Fruit fly (Drosophila melanogaster) Kc167 (cell line): ENCODE results near the gene Smg5.

Experiments
- Myc ChIP-seq: fragments of >200 bp; optimal IDR thresholded peaks from 2 replicates; lab custom pipeline; 2017; ENCODE audit warnings: missing external identifiers
- Sin3A ChIP-seq: fragments of >200 bp; optimal IDR thresholded peaks from 2 replicates; lab custom pipeline; 2018; ENCODE audit warnings: missing external identifiers
- h ChIP-seq: fragments of >200 bp; optimal IDR thresholded peaks from 3 replicates; lab custom pipeline; 2018; ENCODE audit warnings: missing external identifiers
- insv ChIP-seq: fragments of >200 bp; optimal IDR thresholded peaks from 3 replicates; lab custom pipeline; 2018; ENCODE audit warnings: missing external identifiers
- psq ChIP-seq: fragments of >200 bp; optimal IDR thresholded peaks from 2 replicates; lab custom pipeline; 2017; ENCODE audit warnings: missing external identifiers
- ttk ChIP-seq: sonication (Bioruptor generic); optimal IDR thresholded peaks from 2 replicates; lab custom pipeline; 2017; ENCODE audit warnings: missing external identifiers

Gene Smg5

DNA sequence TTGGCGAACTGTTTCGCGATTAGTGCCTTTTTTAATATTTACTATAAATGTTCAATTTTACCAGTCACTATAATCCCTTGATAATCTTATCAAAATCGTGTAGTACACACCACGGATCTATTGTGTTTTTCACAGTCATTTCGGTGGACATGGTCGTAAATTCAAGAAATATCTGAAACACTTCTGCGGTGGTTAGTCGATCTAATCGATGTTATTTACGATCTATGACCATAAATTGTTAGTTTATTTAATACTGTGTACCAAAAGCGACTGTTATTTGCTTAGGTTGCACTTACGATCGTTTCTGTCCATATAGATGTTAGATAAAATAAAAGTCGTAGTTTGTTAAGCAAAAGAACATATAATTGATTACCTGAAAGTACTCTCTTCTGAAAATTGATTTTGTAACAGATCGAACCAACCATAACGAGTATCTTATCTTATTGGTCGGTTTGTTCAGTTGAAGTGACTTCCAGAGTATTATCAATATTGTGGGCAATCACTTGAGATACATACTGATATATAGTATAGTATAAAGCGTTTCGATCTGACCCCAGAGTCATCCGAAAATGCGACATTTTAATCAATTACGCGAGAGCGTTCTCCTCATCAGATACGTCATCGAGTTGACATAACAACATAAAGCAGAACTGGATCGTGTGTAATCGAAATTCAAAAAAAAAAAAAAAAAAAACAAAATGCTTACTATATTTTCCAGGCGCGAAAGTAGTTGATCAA is 1.6 kb upstream of the Smg5 start:
- TF ChIP-seq insv (lab: Kevin White, UChicago) (no peak), Sin3A (lab: Kevin White, UChicago) (no peak), Myc (no peak), h (lab: Kevin White, UChicago) (no peak), ttk (lab: Kevin White, UChicago) (no peak), psq (lab: Kevin White, UChicago) (no peak)

DNA sequence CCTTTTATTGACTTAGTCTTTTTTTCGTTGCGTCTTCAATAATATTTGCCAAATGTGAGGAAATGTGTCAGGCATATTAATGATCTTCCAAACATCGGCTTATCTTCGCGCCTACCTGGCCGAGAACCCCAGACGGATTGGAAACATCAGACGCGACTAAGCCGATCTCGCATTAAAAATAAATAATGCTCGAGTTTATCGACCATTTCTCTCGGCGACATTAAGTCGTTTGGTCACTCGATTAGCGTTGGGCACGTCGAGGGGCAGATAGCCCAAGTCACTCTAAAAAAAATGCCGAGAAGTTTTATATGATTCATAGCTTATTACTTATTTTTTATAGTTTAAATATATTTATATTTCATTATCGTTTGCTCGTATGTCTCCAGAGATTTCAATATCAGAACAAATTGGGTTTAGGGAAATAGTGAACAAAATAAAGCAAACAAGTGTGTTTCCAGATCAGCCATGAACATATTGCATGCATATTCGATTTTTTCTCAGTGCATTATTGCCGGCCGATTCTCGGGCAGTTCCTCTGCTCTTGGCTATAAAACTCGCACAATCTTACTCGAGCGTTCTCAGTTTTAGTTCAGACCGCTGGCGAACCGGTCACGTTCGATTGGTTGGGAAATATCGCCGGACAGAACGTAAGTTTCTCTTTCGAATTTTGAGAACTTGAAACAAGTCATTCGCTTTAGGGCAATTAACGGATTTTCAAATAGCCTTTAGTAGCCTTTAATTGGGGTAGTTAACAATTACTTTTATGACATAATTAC is 799 bp upstream of the Smg5 start, which contains the start of gene Ance:
Ance (plus strand) TSS at position 574 of the 776 bp plus-strand sequence.
- TF ChIP-seq h (lab: Kevin White, UChicago) (no peak), Myc (no peak), ttk (lab: Kevin White, UChicago) (no peak), psq (lab: Kevin White, UChicago) (no peak), insv (lab: Kevin White, UChicago) (no peak), Sin3A (lab: Kevin White, UChicago) (no peak)

DNA sequence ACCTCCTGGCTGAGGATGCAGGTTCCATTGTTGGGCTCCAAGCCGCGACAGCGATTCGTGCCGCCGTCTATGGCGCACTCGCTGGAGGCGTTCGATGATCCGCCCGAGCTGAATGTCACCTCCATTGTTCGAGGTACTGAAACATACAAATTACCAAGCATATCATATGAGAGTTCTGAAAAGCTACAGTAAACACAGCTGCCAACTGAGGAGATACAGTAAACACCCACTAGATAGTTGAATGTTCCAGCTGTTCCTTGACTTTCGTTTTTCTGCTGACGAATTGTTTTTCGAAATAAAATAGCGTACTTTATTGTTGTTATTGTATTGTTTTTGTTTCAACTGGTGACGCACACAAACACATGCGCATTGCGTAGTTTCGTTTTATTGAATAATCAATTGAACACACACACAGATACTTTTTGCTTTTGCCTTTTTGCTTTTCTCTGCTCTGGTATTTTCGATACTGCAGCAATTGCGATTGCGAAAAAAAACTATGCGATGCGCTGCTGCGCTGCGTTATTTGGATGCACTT is 598 bp downstream of the Smg5 start:
- TF ChIP-seq psq (lab: Kevin White, UChicago): no peak

DNA sequence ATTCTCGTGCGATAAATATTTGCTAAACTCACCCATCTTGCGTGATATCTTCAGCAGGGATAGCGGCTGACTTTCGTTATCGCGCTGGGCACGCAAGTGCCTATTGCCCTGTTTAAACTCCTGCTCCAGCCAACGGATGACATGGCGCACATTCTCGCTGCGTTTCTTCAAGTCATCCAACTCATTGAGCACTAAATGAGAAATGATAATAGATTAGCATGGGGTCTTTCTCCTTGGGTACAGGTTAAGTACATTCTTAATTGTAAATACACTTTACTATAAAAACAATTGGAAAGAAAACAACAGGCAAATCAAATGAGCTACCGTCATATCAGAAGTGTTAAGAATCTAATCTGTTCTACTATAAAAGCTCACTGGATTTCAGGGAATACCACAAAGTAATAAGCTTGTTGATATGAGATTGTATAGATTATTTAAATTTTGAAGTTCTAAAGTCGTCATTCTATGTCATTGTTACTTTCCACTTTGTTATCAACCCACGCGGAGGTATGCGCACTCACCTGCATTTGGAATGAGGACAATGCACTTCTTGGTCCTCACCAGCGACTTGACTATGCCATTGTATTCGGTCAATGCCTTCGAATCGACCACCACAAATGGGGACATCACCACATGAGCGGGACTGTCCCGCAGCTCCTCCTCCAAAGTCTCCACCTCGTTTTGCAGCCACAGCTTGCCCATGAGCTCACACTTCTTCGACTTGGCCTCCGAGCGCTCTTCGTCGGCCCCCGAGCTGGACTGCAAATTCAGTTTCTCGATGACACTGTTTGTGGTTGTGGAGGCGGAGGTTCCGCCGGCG is 4.1 kb downstream of the Smg5 start:
- no peak for TF ChIP-seq ttk (lab: Kevin White, UChicago)
- TF ChIP-seq insv (lab: Kevin White, UChicago): no peak
- no peak for TF ChIP-seq Sin3A (lab: Kevin White, UChicago)
- TF ChIP-seq Myc: no peak
- TF ChIP-seq psq (lab: Kevin White, UChicago): no peak
- no peak for TF ChIP-seq h (lab: Kevin White, UChicago)

DNA sequence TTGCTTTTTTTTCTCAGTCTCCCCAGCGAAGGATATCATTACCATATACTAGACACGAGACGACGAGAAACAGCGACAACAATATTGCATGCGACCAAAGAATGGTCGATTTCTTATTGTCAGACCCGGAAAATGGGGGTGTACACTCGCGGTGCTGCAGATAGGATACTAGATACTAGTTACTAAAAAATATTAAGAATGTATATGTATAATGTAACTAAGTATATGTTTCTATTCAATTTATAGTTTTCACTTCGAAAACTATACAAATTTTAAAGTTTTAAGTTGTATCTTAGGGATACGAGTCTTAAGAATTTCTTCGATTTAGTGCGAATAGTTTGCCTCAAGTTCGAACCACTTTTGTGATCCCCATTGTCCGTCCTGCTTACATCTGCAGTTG is 11.0 kb downstream of the Smg5 start:
- TF ChIP-seq ttk (lab: Kevin White, UChicago) (no peak), Myc (no peak), h (lab: Kevin White, UChicago) (no peak), insv (lab: Kevin White, UChicago) (no peak)

DNA sequence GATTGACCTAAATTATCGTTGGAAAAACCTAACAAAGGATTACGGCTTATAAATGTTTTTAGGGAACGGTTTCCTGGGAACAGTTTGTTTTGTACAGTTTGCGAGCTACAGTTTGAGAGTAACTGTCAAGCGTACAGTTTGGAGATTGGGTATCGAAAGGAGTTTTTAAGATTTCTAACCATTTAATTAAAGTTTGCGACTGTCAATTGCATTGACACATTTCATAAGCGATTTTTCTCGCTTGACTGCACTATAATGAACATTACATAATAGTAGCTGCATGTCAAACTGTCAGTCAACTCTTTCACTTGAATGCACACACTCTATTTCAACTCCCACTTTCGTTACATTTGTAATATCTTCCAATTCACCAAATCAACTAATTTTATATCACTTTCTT is 11.6 kb downstream of the Smg5 start:
- TF ChIP-seq h (lab: Kevin White, UChicago) (no peak), ttk (lab: Kevin White, UChicago) (no peak), psq (lab: Kevin White, UChicago) (no peak), insv (lab: Kevin White, UChicago) (no peak), Sin3A (lab: Kevin White, UChicago) (no peak), Myc (no peak)

DNA sequence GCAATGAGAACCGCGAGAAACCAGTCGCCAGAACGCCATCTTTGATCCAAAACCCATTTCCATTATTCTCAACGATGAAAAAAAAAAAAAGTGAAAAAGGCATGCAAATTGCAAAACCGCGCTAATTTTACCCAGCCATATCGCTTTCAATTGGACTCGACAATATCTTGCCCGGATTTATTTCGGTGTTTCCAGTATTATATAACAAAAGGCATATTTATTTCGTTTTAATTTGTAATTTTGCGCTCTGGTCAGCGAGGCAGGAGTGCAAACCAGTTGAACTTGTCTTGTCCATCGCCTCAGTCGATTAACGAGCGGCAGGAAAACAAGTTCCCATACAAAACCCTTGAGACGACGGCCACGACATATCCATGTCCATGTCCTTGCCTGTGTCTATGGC is 14.5 kb downstream of the Smg5 start:
- TF ChIP-seq psq (lab: Kevin White, UChicago): no peak
- no peak for TF ChIP-seq ttk (lab: Kevin White, UChicago)
- TF ChIP-seq Sin3A (lab: Kevin White, UChicago): no peak
- TF ChIP-seq insv (lab: Kevin White, UChicago): no peak
- TF ChIP-seq Myc: no peak

DNA sequence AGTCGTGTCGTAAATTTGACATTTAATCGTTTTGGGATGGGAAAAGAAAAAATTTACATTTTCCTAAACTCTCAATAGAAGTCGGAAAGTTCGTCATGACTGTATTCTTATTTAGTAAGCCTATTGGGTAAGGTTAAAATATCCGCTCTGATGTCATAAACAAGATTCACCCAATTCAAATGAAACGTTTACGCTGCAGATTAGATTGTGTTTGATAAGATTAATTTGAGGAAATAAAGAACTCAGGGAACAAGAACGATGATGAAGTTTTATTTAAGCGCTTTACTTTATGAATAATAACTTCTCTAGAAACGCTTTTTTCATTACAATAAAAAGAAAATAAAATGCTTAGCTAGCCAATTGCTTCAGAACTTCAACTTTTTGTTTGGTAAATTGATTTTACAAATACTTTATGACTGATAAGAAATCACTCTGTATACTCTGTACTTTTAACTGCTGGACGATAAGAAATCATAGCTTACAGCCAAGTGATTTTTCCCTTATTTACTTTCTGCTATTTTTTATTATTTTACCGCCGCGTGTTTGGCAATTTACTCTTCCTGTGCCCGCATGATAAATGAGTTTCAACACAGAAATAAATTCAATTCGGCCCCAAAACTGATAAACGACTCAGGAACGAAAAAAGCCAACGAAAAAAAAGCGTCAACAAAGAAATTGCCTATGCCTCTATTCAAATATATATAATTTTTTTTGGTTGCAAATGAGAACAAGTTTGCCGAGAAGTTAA is 18.0 kb downstream of the Smg5 start:
- TF ChIP-seq insv (lab: Kevin White, UChicago): no peak
- no peak for TF ChIP-seq Sin3A (lab: Kevin White, UChicago)
- TF ChIP-seq h (lab: Kevin White, UChicago): no peak
- TF ChIP-seq ttk (lab: Kevin White, UChicago): no peak
- no peak for TF ChIP-seq psq (lab: Kevin White, UChicago)
- TF ChIP-seq Myc: no peak

DNA sequence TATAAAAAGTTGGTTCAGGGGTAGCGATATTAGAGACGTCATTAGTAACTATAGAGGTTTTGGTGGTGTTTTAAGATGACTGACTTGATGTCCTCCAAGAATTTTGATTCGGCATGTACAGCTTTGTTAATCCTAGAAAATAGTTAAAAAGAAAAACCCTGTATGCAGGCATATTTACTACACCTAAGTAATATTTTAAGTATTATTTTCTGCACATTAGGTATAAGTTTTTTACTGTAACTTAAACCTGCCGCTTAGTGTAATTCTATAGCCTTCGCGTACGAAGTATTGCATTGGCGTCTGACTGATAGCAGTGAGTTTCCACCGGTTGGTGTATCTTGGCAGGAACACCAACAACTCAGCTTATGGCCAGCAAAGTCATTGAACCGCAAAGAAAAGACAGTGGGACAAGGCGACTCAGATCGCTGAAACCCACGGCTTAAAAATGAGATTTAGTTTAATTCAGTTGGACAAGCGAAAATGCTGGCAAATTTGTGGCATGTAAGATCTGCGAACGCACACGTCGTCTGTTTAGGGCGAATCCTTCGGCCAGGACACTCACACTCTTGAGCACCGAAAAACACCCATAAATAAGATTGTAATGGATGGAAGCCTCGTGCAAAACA is 19.7 kb downstream of the Smg5 start:
- TF ChIP-seq Sin3A (lab: Kevin White, UChicago) (no peak), psq (lab: Kevin White, UChicago) (no peak), Myc (no peak), h (lab: Kevin White, UChicago) (no peak), ttk (lab: Kevin White, UChicago) (no peak), insv (lab: Kevin White, UChicago) (no peak)

DNA sequence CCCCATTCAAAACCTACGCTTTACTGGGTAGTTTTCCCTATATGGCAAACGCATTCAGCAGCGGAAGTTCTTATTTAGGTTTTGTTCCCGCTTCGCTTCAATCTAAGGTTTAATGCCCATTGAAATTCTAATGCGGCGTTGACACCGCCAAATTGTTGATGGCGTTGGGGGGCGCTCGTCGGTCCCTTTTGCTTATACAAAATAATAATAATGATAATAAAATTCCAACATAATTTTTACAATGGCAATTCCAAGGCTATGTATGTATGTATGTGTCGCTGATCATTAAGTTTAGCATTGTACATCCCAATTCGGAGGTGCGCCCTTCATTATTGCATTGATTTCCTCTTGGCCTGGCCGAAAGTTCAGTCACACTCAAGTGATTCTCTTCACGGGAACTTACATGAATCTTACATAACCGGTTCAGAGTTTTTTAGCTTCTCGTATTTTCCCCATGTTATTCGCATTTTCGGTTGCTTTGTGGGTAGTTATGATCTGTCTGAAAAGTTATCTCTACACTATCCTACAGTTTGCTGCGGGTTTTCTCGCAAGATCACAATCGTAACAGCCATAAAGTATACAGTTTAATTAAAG is 20.3 kb downstream of the Smg5 start:
- TF ChIP-seq h (lab: Kevin White, UChicago) (no peak), Myc (no peak), Sin3A (lab: Kevin White, UChicago) (no peak), psq (lab: Kevin White, UChicago) (no peak), ttk (lab: Kevin White, UChicago) (no peak)
